Worm (Caenorhabditis elegans): ENCODE data around the gene Y71H2AM.29.

The Y71H2AM.29 gene

ce11 chrIII:2871817-2872216 lies 39.2 kb downstream of the Y71H2AM.29 start (continued):
- TF ChIP-seq Y5F2A.4 (GFP tag; optimal IDR thresholded peaks at IDR 0.05), result no peak
- no peak for TF ChIP-seq ceh-44 (GFP tag; IDR thresholded peaks at IDR 0.05)
- TF ChIP-seq D1046.2 (GFP tag; IDR thresholded peaks at IDR 0.05), result no peak
- TF ChIP-seq dmd-9 (GFP tag; IDR thresholded peaks at IDR 0.05), result no peak
- no peak for TF ChIP-seq Y105C5A.15 (GFP tag; IDR thresholded peaks at IDR 0.05)
- no peak for TF ChIP-seq zip-11 (GFP tag; IDR thresholded peaks at IDR 0.05)
- peak in 1 of 2 experiments; percentile 59 for TF ChIP-seq lsy-2 (tag; optimal IDR thresholded peaks at IDR 0.05)
- no peak for TF ChIP-seq hif-1 (tag; optimal IDR thresholded peaks at IDR 0.05)
- peak; percentile 71 for TF ChIP-seq tra-1 (GFP tag; IDR thresholded peaks at IDR 0.05)
- TF ChIP-seq mes-2 (tag; optimal IDR thresholded peaks at IDR 0.05; ENCODE audit: poor library complexity, severe bottlenecking), result peak; percentile 62
- TF ChIP-seq snpc-1.2 (GFP tag; IDR thresholded peaks at IDR 0.05), result no peak
- no peak for TF ChIP-seq lim-7 (GFP tag; IDR thresholded peaks at IDR 0.05)
- no peak for TF ChIP-seq madf-5 (GFP tag; IDR thresholded peaks at IDR 0.05)
- TF ChIP-seq nhr-25 (tag; optimal IDR thresholded peaks at IDR 0.05; ENCODE audit: borderline replicate concordance, insufficient read depth), result peak; percentile 38
- peak; percentile 98 for TF ChIP-seq nhr-28 (tag; optimal IDR thresholded peaks at IDR 0.05)
- no peak for TF ChIP-seq egl-43 (GFP tag; IDR thresholded peaks at IDR 0.05)
- peak; percentile 76 for TF ChIP-seq cey-2 (tag; optimal IDR thresholded peaks at IDR 0.05; ENCODE audit: borderline replicate concordance, insufficient read depth)
- TF ChIP-seq unc-130 (GFP tag; optimal IDR thresholded peaks at IDR 0.05), result no peak
- TF ChIP-seq Y75B8A.6 (GFP tag; IDR thresholded peaks at IDR 0.05), result no peak
- TF ChIP-seq aly-2 (tag; optimal IDR thresholded peaks at IDR 0.05), result no peak
- TF ChIP-seq ZK546.5 (tag; optimal IDR thresholded peaks at IDR 0.05), result no peak
- TF ChIP-seq T20F7.1 (GFP tag; optimal IDR thresholded peaks at IDR 0.05), result no peak
- no peak for TF ChIP-seq skn-1 (tag; optimal IDR thresholded peaks at IDR 0.05)
- no peak for TF ChIP-seq fkh-10 (GFP tag; optimal IDR thresholded peaks at IDR 0.05)
- TF ChIP-seq ces-1 (GFP tag; optimal IDR thresholded peaks at IDR 0.05), result no peak
- no peak for TF ChIP-seq daf-8 (GFP tag; IDR thresholded peaks at IDR 0.05)
- no peak for TF ChIP-seq tag-97 (GFP tag; IDR thresholded peaks at IDR 0.05)
- TF ChIP-seq zfp-3 (GFP tag; conservative IDR thresholded peaks at IDR 0.05), result no peak
- no peak for TF ChIP-seq F26F4.8 (GFP tag; conservative IDR thresholded peaks at IDR 0.05)
- no peak for TF ChIP-seq F10B5.3 (tag; optimal IDR thresholded peaks at IDR 0.05)
- TF ChIP-seq pqm-1 (tag; optimal IDR thresholded peaks at IDR 0.05), result peak; percentile 15
- TF ChIP-seq ctbp-1 (GFP tag; IDR thresholded peaks at IDR 0.05), result no peak
- peak; percentile 71 for TF ChIP-seq nhr-77 (tag; optimal IDR thresholded peaks at IDR 0.05)
- TF ChIP-seq php-3 (GFP tag; IDR thresholded peaks at IDR 0.05), result peak; percentile 55; the same call in 1 of the 2 replicates
- TF ChIP-seq ceh-62 (tag; optimal IDR thresholded peaks at IDR 0.05), result no peak
- TF ChIP-seq arid-1 (GFP tag; conservative IDR thresholded peaks at IDR 0.05), result no peak
- TF ChIP-seq fos-1 (tag; optimal IDR thresholded peaks at IDR 0.05), result no peak
- TF ChIP-seq madf-9 (GFP tag; conservative IDR thresholded peaks at IDR 0.05), result no peak
- peak; percentile 49 for TF ChIP-seq spr-1 (tag; optimal IDR thresholded peaks at IDR 0.05)
- TF ChIP-seq F44E2.7 (GFP tag; IDR thresholded peaks at IDR 0.05), result no peak
- no peak for TF ChIP-seq ZK337.2 (GFP tag; IDR thresholded peaks at IDR 0.05)
- no peak for TF ChIP-seq F37D6.2 (tag; optimal IDR thresholded peaks at IDR 0.05)
- TF ChIP-seq daf-19 (GFP tag; conservative IDR thresholded peaks at IDR 0.05), result no peak
- no peak for TF ChIP-seq nhr-11 (tag; optimal IDR thresholded peaks at IDR 0.05)
- TF ChIP-seq lin-39 (tag; optimal IDR thresholded peaks at IDR 0.05), result no peak
- TF ChIP-seq T26A8.4 (GFP tag; IDR thresholded peaks at IDR 0.05), result no peak
- TF ChIP-seq aha-1 (tag), result peak; percentile 97
- TF ChIP-seq F49E8.2 (tag; optimal IDR thresholded peaks at IDR 0.05; ENCODE audit: borderline replicate concordance), result no peak
- TF ChIP-seq mdt-29 (GFP tag; IDR thresholded peaks at IDR 0.05), result no peak
- no peak for TF ChIP-seq nhr-111 (GFP tag; optimal IDR thresholded peaks at IDR 0.05)
- TF ChIP-seq set-16 (GFP tag; IDR thresholded peaks at IDR 0.05), result peak; percentile 55
- no peak for TF ChIP-seq ztf-11 (tag; optimal IDR thresholded peaks at IDR 0.05)

Measured in whole organism, L4 larva.